Worm (Caenorhabditis elegans) whole organism, late embryonic: Measurements from ENCODE around the gene ZC196.2.

Experiments
- pqm-1 ChIP-seq: sonication (generic microtip); optimal IDR thresholded peaks from 2 replicates; lab custom pipeline; 2016; ENCODE audit warnings: missing genetic modification characterization, missing compliant biosample characterization
- pros-1 ChIP-seq: fragments of 150-350 bp; optimal IDR thresholded peaks from 2 replicates; lab custom pipeline; 2014; ENCODE audit warnings: missing biosample characterization, missing genetic modification reagents, missing genetic modification characterization

- TF ChIP-seq pqm-1 (tag; lab: Kevin White, UChicago) (no peak), pros-1 (tag; lab: Kevin White, UChicago) (no peak)
These were observed 37.0 kb downstream of the ZC196.2 start, which contains the start of gene B0507.1 for ce11 chrV:8776270-8776669.
